Worm (Caenorhabditis elegans) whole organism, mixed stage, embryonic: Measurements from ENCODE around the gene unc-34.

Experiments
- bed-3 ChIP-seq: fragments of 200-800 bp; sonication (Bioruptor generic); optimal IDR thresholded peaks from 3 replicates; lab custom pipeline; 2018; ENCODE audit warnings: mild to moderate bottlenecking, missing genetic modification characterization, moderate library complexity, missing compliant biosample characterization
- blmp-1 ChIP-seq: fragments of 150-350 bp; optimal IDR thresholded peaks from 2 replicates; lab custom pipeline; 2014; ENCODE audit warnings: missing biosample characterization, missing genetic modification characterization
- ceh-43 ChIP-seq: fragments of 200-800 bp; sonication (Bioruptor generic); optimal IDR thresholded peaks from 2 replicates; lab custom pipeline; 2018; ENCODE audit warnings: mild to moderate bottlenecking, missing genetic modification characterization, moderate library complexity, missing compliant biosample characterization
- ceh-83 ChIP-seq: fragments of 200-800 bp; sonication (Bioruptor generic); optimal IDR thresholded peaks from 2 replicates; lab custom pipeline; 2018; ENCODE audit warnings: mild to moderate bottlenecking, missing genetic modification characterization, missing compliant biosample characterization
- ces-1 ChIP-seq: fragments of 150-350 bp; optimal IDR thresholded peaks from 2 replicates; lab custom pipeline; 2014; ENCODE audit warnings: missing biosample characterization, missing genetic modification reagents, missing genetic modification characterization
- drap-1 ChIP-seq: fragments of 200-800 bp; sonication (Bioruptor generic); optimal IDR thresholded peaks from 3 replicates; lab custom pipeline; 2018; ENCODE audit warnings: mild to moderate bottlenecking, missing genetic modification characterization, missing compliant biosample characterization
- elt-1 ChIP-seq: sonication (generic microtip); optimal IDR thresholded peaks from 2 replicates; lab custom pipeline; 2017; ENCODE audit warnings: missing genetic modification characterization, mild to moderate bottlenecking, missing compliant biosample characterization, antibody characterized with exemption, moderate library complexity, borderline replicate concordance; ENCODE audit not compliant: insufficient read depth
- ham-2 ChIP-seq: fragments of 200-800 bp; sonication (Bioruptor generic); optimal IDR thresholded peaks from 2 replicates; lab custom pipeline; 2018; ENCODE audit warnings: mild to moderate bottlenecking, missing genetic modification characterization, missing compliant biosample characterization
- lin-32 ChIP-seq: fragments of 200-800 bp; sonication (Bioruptor generic); optimal IDR thresholded peaks from 2 replicates; lab custom pipeline; 2018; ENCODE audit warnings: mild to moderate bottlenecking, missing genetic modification characterization, missing compliant biosample characterization
- lsy-2 ChIP-seq: fragments of 150-350 bp; optimal IDR thresholded peaks from 2 replicates; lab custom pipeline; 2014; ENCODE audit warnings: missing biosample characterization, missing genetic modification characterization
- mab-5 ChIP-seq: fragments of 150-350 bp; optimal IDR thresholded peaks from 2 replicates; lab custom pipeline; 2014; ENCODE audit warnings: missing biosample characterization, missing genetic modification characterization
- mep-1 ChIP-seq: fragments of 150-350 bp; optimal IDR thresholded peaks from 2 replicates; lab custom pipeline; 2017; ENCODE audit warnings: missing biosample characterization, missing genetic modification reagents, missing genetic modification characterization, inconsistent platforms
- nhr-12 ChIP-seq: fragments of 150-350 bp; optimal IDR thresholded peaks from 2 replicates; lab custom pipeline; 2014; ENCODE audit warnings: missing biosample characterization, missing genetic modification characterization
- nhr-2 ChIP-seq: fragments of 150-350 bp; optimal IDR thresholded peaks from 2 replicates; lab custom pipeline; 2014; ENCODE audit warnings: missing biosample characterization, missing genetic modification characterization
- nhr-237 ChIP-seq: fragments of 150-350 bp; optimal IDR thresholded peaks from 2 replicates; lab custom pipeline; 2014; ENCODE audit warnings: missing biosample characterization, missing genetic modification characterization
- nhr-76 ChIP-seq: sonication (generic microtip); optimal IDR thresholded peaks from 2 replicates; lab custom pipeline; 2017; ENCODE audit warnings: missing biosample characterization, missing genetic modification characterization
- sem-2 ChIP-seq: fragments of 200-800 bp; sonication (Bioruptor generic); optimal IDR thresholded peaks from 2 replicates; lab custom pipeline; 2018; ENCODE audit warnings: mild to moderate bottlenecking, missing genetic modification characterization, missing compliant biosample characterization
- snpc-4 ChIP-seq: fragments of 150-350 bp; optimal IDR thresholded peaks from 2 replicates; lab custom pipeline; 2014; ENCODE audit warnings: missing biosample characterization, missing genetic modification characterization
- sptf-1 ChIP-seq: sonication (generic microtip); optimal IDR thresholded peaks from 2 replicates; lab custom pipeline; 2017; ENCODE audit warnings: mild to moderate bottlenecking, missing genetic modification characterization, moderate library complexity, missing compliant biosample characterization
- tbx-8 ChIP-seq: fragments of 200-800 bp; sonication (Bioruptor generic); optimal IDR thresholded peaks from 2 replicates; lab custom pipeline; 2018; ENCODE audit warnings: mild to moderate bottlenecking, missing genetic modification characterization, moderate library complexity, missing compliant biosample characterization
- unc-120 ChIP-seq: sonication (generic microtip); optimal IDR thresholded peaks from 2 replicates; lab custom pipeline; 2017; ENCODE audit warnings: missing genetic modification characterization, missing compliant biosample characterization; ENCODE audit not compliant: poor library complexity, severe bottlenecking
- unc-62 ChIP-seq: fragments of 150-350 bp; optimal IDR thresholded peaks from 2 replicates; lab custom pipeline; 2014; ENCODE audit warnings: missing biosample characterization, missing genetic modification reagents, missing genetic modification characterization
- zip-8 ChIP-seq: fragments of 150-350 bp; optimal IDR thresholded peaks from 2 replicates; lab custom pipeline; 2014; ENCODE audit warnings: missing biosample characterization, missing genetic modification characterization

The unc-34 gene

ce11 chrV:1023367-1023766 lies 40.9 kb downstream of the unc-34 start, which contains the start of gene pei-2:
TSS of gene pei-2 (minus strand) at chrV:1023467.
- TF ChIP-seq drap-1 (no peak), tbx-8 (GFP tag; lab: Kevin White, UChicago) (no peak), ham-2 (GFP tag; lab: Kevin White, UChicago) (no peak), snpc-4 (tag; lab: Kevin White, UChicago) (no peak), ceh-83 (GFP tag; lab: Kevin White, UChicago) (no peak), unc-120 (tag; lab: Kevin White, UChicago) (no peak), nhr-12 (tag; lab: Kevin White, UChicago) (no peak), elt-1 (no peak), nhr-237 (tag; lab: Kevin White, UChicago) (no peak), unc-62 (GFP tag; lab: Kevin White, UChicago) (no peak), nhr-2 (tag; lab: Kevin White, UChicago) (no peak)

DNA sequence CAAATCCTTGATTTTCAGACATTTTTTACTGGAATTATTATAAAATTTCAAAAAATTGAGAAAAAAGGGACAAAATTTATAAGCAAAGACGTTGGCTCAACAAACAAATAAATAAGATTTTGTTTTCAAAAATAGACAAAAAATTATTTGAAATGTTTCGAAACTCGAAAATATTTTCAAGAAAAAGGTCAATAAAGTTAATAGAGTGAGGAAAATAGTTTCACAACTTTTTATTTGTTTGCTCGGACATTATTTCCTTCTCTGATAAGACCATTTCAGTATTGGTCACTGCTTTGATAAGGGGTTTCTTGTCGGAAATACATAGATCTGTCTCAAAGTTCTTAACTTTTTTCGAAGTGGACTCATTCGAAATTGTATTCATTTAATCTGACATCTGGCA lies 44.5 kb downstream of the unc-34 start, which contains the start of gene R09A1.3:
Gene R09A1.3, minus strand, starts transcription at position 31 of the 400 bp plus-strand sequence.
- no peak for TF ChIP-seq ces-1
- TF ChIP-seq ham-2 (GFP tag; lab: Kevin White, UChicago): no peak
- TF ChIP-seq elt-1: no peak
- TF ChIP-seq snpc-4 (tag; lab: Kevin White, UChicago): no peak
- TF ChIP-seq sem-2 (GFP tag; lab: Kevin White, UChicago): no peak
- no peak for TF ChIP-seq mep-1 (tag; lab: Kevin White, UChicago)
- no peak for TF ChIP-seq nhr-12 (tag; lab: Kevin White, UChicago)
- no peak for TF ChIP-seq ceh-83 (GFP tag; lab: Kevin White, UChicago)
- TF ChIP-seq, all 35 proteins: peak for 0

DNA sequence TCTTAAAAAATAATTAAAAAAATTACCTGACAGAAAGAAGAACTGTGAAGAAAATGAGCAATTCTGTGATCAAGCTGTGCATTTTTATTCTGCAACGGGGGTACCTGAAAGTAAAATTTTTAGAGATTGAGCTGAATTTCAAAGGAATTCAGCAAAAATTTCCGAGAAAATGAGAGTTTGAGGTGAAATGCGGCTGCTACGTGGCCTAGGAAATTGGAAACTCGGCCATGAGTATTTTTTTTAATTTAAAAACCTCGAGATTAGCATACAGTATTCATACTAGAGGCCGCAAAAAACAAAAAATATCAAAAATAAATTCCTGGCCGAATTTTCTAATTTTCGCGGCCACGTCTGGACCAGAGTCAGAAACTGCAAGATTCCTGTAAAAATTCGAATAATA lies 50.8 kb downstream of the unc-34 start, which contains the start of gene flp-34:
Gene flp-34, minus strand, starts transcription at position 101 of the 400 bp plus-strand sequence.
- TF ChIP-seq sem-2 (GFP tag; lab: Kevin White, UChicago): no peak
- no peak for TF ChIP-seq blmp-1 (tag; lab: Kevin White, UChicago)
- no peak for TF ChIP-seq mep-1 (tag; lab: Kevin White, UChicago)
- TF ChIP-seq mab-5 (tag; lab: Kevin White, UChicago): no peak
- TF ChIP-seq sptf-1: no peak
- no peak for TF ChIP-seq nhr-237 (tag; lab: Kevin White, UChicago)
- no peak for TF ChIP-seq lsy-2 (tag; lab: Kevin White, UChicago)
- TF ChIP-seq nhr-2 (tag; lab: Kevin White, UChicago): no peak
- no peak for TF ChIP-seq unc-62 (GFP tag; lab: Kevin White, UChicago)
- no peak for TF ChIP-seq nhr-12 (tag; lab: Kevin White, UChicago)
- TF ChIP-seq nhr-76 (tag; lab: Kevin White, UChicago): no peak
- TF ChIP-seq lin-32 (GFP tag; lab: Kevin White, UChicago): no peak
- TF ChIP-seq bed-3 (GFP tag; lab: Kevin White, UChicago): no peak

DNA sequence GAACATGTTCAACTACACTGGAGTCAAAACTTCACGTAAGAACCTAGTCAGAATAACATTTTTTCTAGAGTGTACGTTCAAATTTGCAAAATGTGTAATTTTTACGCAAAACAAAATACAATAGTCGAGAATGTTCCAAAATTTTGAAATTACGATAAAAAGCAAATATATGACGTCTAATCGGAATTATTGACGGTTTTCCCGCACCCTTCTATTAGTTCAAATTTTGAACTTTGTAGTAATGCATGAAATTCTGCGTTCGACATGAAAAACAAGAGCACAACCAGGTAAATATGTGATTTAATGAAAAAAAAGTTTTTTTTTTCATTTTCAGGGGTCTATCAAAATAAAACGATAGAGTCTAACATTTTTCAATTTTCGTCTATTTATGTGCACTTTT lies 55.6 kb downstream of the unc-34 start:
- TF ChIP-seq mep-1 (tag; lab: Kevin White, UChicago) (no peak), mab-5 (tag; lab: Kevin White, UChicago) (no peak), ceh-43 (no peak), sptf-1 (no peak), sem-2 (GFP tag; lab: Kevin White, UChicago) (no peak), unc-120 (tag; lab: Kevin White, UChicago) (no peak), unc-62 (GFP tag; lab: Kevin White, UChicago) (no peak), bed-3 (GFP tag; lab: Kevin White, UChicago) (no peak), ham-2 (GFP tag; lab: Kevin White, UChicago) (no peak), ceh-83 (GFP tag; lab: Kevin White, UChicago) (no peak), zip-8 (no peak)
